Fruit fly (Drosophila melanogaster) whole organism, embryonic: Measurements from ENCODE around the gene MTF-1.
A peak's percentile ranks its signal among the peaks of the same experiment; 100 is the strongest.

Experiments used
- BEAF-32 ChIP-seq: fragments of 200-800 bp; sonication (Bioruptor generic); optimal IDR thresholded peaks from 3 replicates; lab custom pipeline; 2017; ENCODE audit warnings: missing biosample characterization, missing genetic modification characterization, mild to moderate bottlenecking, moderate library complexity, missing genetic modification reagents
- Bteb2 ChIP-seq: fragments of 200-800 bp; sonication (Bioruptor generic); optimal IDR thresholded peaks from 2 replicates; lab custom pipeline; 2016; ENCODE audit warnings: missing biosample characterization, missing genetic modification characterization
- CG1024 ChIP-seq: fragments of 200-800 bp; sonication (Bioruptor generic); IDR thresholded peaks from 2 replicates; pipeline ENCODE4 v1.3.6; 2022; ENCODE audit warnings: missing biosample characterization, missing genetic modification characterization
- CG10274 ChIP-seq: fragments of 200-800 bp; sonication (Bioruptor generic); optimal IDR thresholded peaks from 3 replicates; lab custom pipeline; 2017; ENCODE audit warnings: missing biosample characterization, mild to moderate bottlenecking, missing genetic modification characterization
- CG11085 ChIP-seq: fragments of 200-800 bp; sonication (Bioruptor generic); IDR thresholded peaks from 2 replicates; pipeline ENCODE4 v1.3.6; 2022; ENCODE audit warnings: missing biosample characterization, missing genetic modification characterization
- CG11093 ChIP-seq: fragments of 200-800 bp; sonication (Bioruptor generic); IDR thresholded peaks from 3 replicates; pipeline ENCODE4 v1.3.6; 2022; ENCODE audit warnings: missing biosample characterization, missing genetic modification characterization
- CG11456 ChIP-seq: fragments of 200-800 bp; sonication (Bioruptor generic); IDR thresholded peaks from 3 replicates; pipeline ENCODE4 v1.3.6; 2022; ENCODE audit warnings: missing biosample characterization, missing genetic modification characterization
- CG11504 ChIP-seq: fragments of 200-800 bp; sonication (Bioruptor generic); optimal IDR thresholded peaks from 3 replicates; lab custom pipeline; 2019; ENCODE audit warnings: missing biosample characterization, mild to moderate bottlenecking, missing genetic modification characterization, moderate library complexity
- CG1233 ChIP-seq: fragments of 200-800 bp; sonication (Bioruptor generic); optimal IDR thresholded peaks from 4 replicates; lab custom pipeline; 2018; ENCODE audit warnings: missing biosample characterization, mild to moderate bottlenecking, missing genetic modification characterization
- CG13296 ChIP-seq: fragments of 200-800 bp; sonication (Bioruptor generic); optimal IDR thresholded peaks from 3 replicates; lab custom pipeline; 2018; ENCODE audit warnings: missing biosample characterization, mild to moderate bottlenecking, missing genetic modification characterization
- CG14050 ChIP-seq: fragments of 200-800 bp; sonication (Bioruptor generic); IDR thresholded peaks from 3 replicates; pipeline ENCODE4 v1.3.6; 2022; ENCODE audit warnings: missing biosample characterization, missing genetic modification characterization
- CG14441 ChIP-seq: fragments of 200-800 bp; sonication (Bioruptor generic); IDR thresholded peaks from 2 replicates; pipeline ENCODE4 v1.3.6; 2022; ENCODE audit warnings: missing biosample characterization, missing genetic modification characterization
- CG14667 ChIP-seq: fragments of 200-800 bp; sonication (Bioruptor generic); IDR thresholded peaks from 2 replicates; pipeline ENCODE4 v1.3.6; 2022; ENCODE audit warnings: missing biosample characterization, missing genetic modification characterization
- CG15479 ChIP-seq: fragments of 200-800 bp; sonication (Bioruptor generic); optimal IDR thresholded peaks from 3 replicates; lab custom pipeline; 2019; ENCODE audit warnings: missing biosample characterization, mild to moderate bottlenecking, missing genetic modification characterization, moderate library complexity
- CG18011 ChIP-seq: fragments of 200-800 bp; sonication (Bioruptor generic); optimal IDR thresholded peaks from 2 replicates; lab custom pipeline; 2017; ENCODE audit warnings: missing biosample characterization, missing genetic modification characterization, mild to moderate bottlenecking, moderate library complexity, missing genotype
- CG18599 ChIP-seq: fragments of 200-800 bp; sonication (Bioruptor generic); optimal IDR thresholded peaks from 3 replicates; lab custom pipeline; 2017; ENCODE audit warnings: missing biosample characterization, missing genetic modification characterization, mild to moderate bottlenecking, moderate library complexity, missing genetic modification reagents
- CG2199 ChIP-seq: fragments of 200-800 bp; sonication (Bioruptor generic); IDR thresholded peaks from 3 replicates; pipeline ENCODE4 v1.3.6; 2022; ENCODE audit warnings: missing biosample characterization, missing genetic modification characterization
- CG2712 ChIP-seq: fragments of 200-800 bp; optimal IDR thresholded peaks from 3 replicates; lab custom pipeline; 2019; ENCODE audit warnings: missing biosample characterization, mild to moderate bottlenecking, missing genetic modification characterization, moderate library complexity
- CG30403 ChIP-seq: fragments of 200-800 bp; sonication (Bioruptor generic); optimal IDR thresholded peaks from 3 replicates; lab custom pipeline; 2016; ENCODE audit warnings: missing biosample characterization, missing genetic modification characterization
- CG33557 ChIP-seq: fragments of 200-800 bp; sonication (Bioruptor generic); optimal IDR thresholded peaks from 2 replicates; lab custom pipeline; 2019; ENCODE audit warnings: missing biosample characterization, mild to moderate bottlenecking, missing genetic modification characterization, moderate library complexity
- CG3838 ChIP-seq: fragments of 200-800 bp; sonication (Bioruptor generic); optimal IDR thresholded peaks from 3 replicates; lab custom pipeline; 2016; ENCODE audit warnings: missing biosample characterization, missing genetic modification characterization
- CG7963 ChIP-seq: fragments of 200-800 bp; sonication (Bioruptor generic); IDR thresholded peaks from 3 replicates; pipeline ENCODE4 v1.3.6; 2022; ENCODE audit warnings: missing biosample characterization, missing genetic modification characterization; ENCODE audit not compliant: partially characterized antibody
- CG8944 ChIP-seq: fragments of 200-800 bp; sonication (Bioruptor generic); optimal IDR thresholded peaks from 3 replicates; lab custom pipeline; 2016; ENCODE audit warnings: missing biosample characterization, missing genetic modification characterization
- CG9797 ChIP-seq: fragments of 200-800 bp; sonication (Bioruptor generic); optimal IDR thresholded peaks from 3 replicates; lab custom pipeline; 2018; ENCODE audit warnings: missing biosample characterization, mild to moderate bottlenecking, missing genetic modification characterization
- CG9817 ChIP-seq: fragments of 200-800 bp; sonication (Bioruptor generic); optimal IDR thresholded peaks from 2 replicates; lab custom pipeline; 2018; ENCODE audit warnings: missing biosample characterization, mild to moderate bottlenecking, missing genetic modification characterization, moderate library complexity
- D ChIP-seq, 2 experiments: fragments of 200-800 bp in 1 of 2; fragments of >200 bp in 1 of 2; sonication (Bioruptor generic) in 1 of 2; optimal IDR thresholded peaks; 2 replicates in 1 of 2; 3 replicates in 1 of 2; lab custom pipeline; 2017; ENCODE audit warnings: mild to moderate bottlenecking in 1 of 2, missing biosample characterization in 1 of 2, missing genetic modification characterization in 1 of 2, missing genetic modification reagents in 1 of 2
- D19B ChIP-seq: fragments of 200-800 bp; sonication (Bioruptor generic); optimal IDR thresholded peaks from 2 replicates; lab custom pipeline; 2017; ENCODE audit warnings: missing biosample characterization, mild to moderate bottlenecking, missing genetic modification characterization
- Doc3 ChIP-seq: fragments of 200-800 bp; sonication (Bioruptor generic); IDR thresholded peaks from 3 replicates; pipeline ENCODE4 v1.3.6; 2022; ENCODE audit warnings: missing biosample characterization, missing genetic modification characterization; ENCODE audit not compliant: partially characterized antibody
- MESR4 ChIP-seq: fragments of 200-800 bp; sonication (Bioruptor generic); optimal IDR thresholded peaks from 2 replicates; lab custom pipeline; 2018; ENCODE audit warnings: missing biosample characterization, mild to moderate bottlenecking, missing genetic modification characterization, moderate library complexity
- Myb ChIP-seq: fragments of 200-800 bp; sonication (Bioruptor generic); optimal IDR thresholded peaks from 2 replicates; lab custom pipeline; 2016; ENCODE audit warnings: missing biosample characterization, missing genetic modification characterization
- Oaz ChIP-seq: fragments of 200-800 bp; sonication (Bioruptor generic); IDR thresholded peaks from 2 replicates; pipeline ENCODE4 v1.3.6; 2022; ENCODE audit warnings: missing biosample characterization, missing genetic modification characterization
- Oli ChIP-seq: fragments of 200-800 bp; sonication (Bioruptor generic); optimal IDR thresholded peaks from 2 replicates; lab custom pipeline; 2018; ENCODE audit warnings: missing biosample characterization, mild to moderate bottlenecking, missing genetic modification characterization, moderate library complexity
- Poxn ChIP-seq: fragments of 200-800 bp; sonication (Bioruptor generic); IDR thresholded peaks from 2 replicates; pipeline ENCODE4 v1.3.6; 2022; ENCODE audit warnings: missing biosample characterization, missing genetic modification characterization
- TFAM ChIP-seq: fragments of 200-800 bp; sonication (Bioruptor generic); optimal IDR thresholded peaks from 2 replicates; lab custom pipeline; 2017; ENCODE audit warnings: missing biosample characterization, missing genetic modification characterization, inconsistent platforms
- Xrp1 ChIP-seq: fragments of 200-800 bp; sonication (Bioruptor generic); IDR thresholded peaks from 2 replicates; pipeline ENCODE4 v1.3.6; 2022; ENCODE audit warnings: missing biosample characterization, missing genetic modification characterization
- amos ChIP-seq: fragments of 200-800 bp; sonication (Bioruptor generic); IDR thresholded peaks from 2 replicates; pipeline ENCODE4 v1.3.6; 2022; ENCODE audit warnings: missing biosample characterization, missing genetic modification characterization; ENCODE audit not compliant: partially characterized antibody
- cas ChIP-seq: fragments of 200-800 bp; sonication (Bioruptor generic); IDR thresholded peaks from 2 replicates; pipeline ENCODE4 v1.3.6; 2022; ENCODE audit warnings: missing biosample characterization, missing genetic modification characterization
- cg ChIP-seq: fragments of 200-800 bp; sonication (Bioruptor generic); optimal IDR thresholded peaks from 3 replicates; lab custom pipeline; 2019; ENCODE audit warnings: missing biosample characterization, mild to moderate bottlenecking, missing genetic modification characterization, moderate library complexity
- crol ChIP-seq: fragments of 200-800 bp; sonication (Bioruptor generic); IDR thresholded peaks from 2 replicates; pipeline ENCODE4 v1.3.6; 2022; ENCODE audit warnings: missing biosample characterization, missing genetic modification characterization
- dimm ChIP-seq: fragments of 200-800 bp; sonication (Bioruptor generic); IDR thresholded peaks from 2 replicates; pipeline ENCODE4 v1.3.6; 2022; ENCODE audit warnings: missing biosample characterization, missing genetic modification characterization
- en ChIP-seq: fragments of 200-800 bp; sonication (Bioruptor generic); optimal IDR thresholded peaks from 2 replicates; lab custom pipeline; 2016; ENCODE audit warnings: missing biosample characterization, missing genetic modification characterization
- eve ChIP-seq, 2 experiments: fragments of >200 bp; optimal IDR thresholded peaks; 2 replicates each; lab custom pipeline; 2017; ENCODE audit warnings: missing biosample characterization in 2 of 2, missing genetic modification characterization in 2 of 2
- fu2 ChIP-seq: fragments of 200-800 bp; sonication (Bioruptor generic); optimal IDR thresholded peaks from 2 replicates; lab custom pipeline; 2016; ENCODE audit warnings: missing biosample characterization, missing genetic modification characterization
- grn ChIP-seq: fragments of 200-800 bp; sonication (Bioruptor generic); optimal IDR thresholded peaks from 3 replicates; lab custom pipeline; 2017; ENCODE audit warnings: missing biosample characterization, missing genetic modification characterization
- insv ChIP-seq, 2 experiments: fragments of 200-800 bp; sonication (Bioruptor generic); optimal IDR thresholded peaks; 3 replicates each; lab custom pipeline; 2016 to 2018; ENCODE audit warnings: missing biosample characterization in 2 of 2, missing genetic modification characterization in 2 of 2
- pb ChIP-seq: fragments of 200-800 bp; sonication (Bioruptor generic); optimal IDR thresholded peaks from 3 replicates; lab custom pipeline; 2016; ENCODE audit warnings: missing biosample characterization, missing genetic modification characterization
- repo ChIP-seq: fragments of 200-800 bp; sonication (Bioruptor generic); optimal IDR thresholded peaks from 2 replicates; lab custom pipeline; 2016; ENCODE audit warnings: missing biosample characterization, missing genetic modification characterization
- sisA ChIP-seq: fragments of 200-800 bp; sonication (Bioruptor generic); IDR thresholded peaks from 2 replicates; pipeline ENCODE4 v1.3.6; 2022; ENCODE audit warnings: missing biosample characterization, missing genetic modification characterization
- vnd ChIP-seq: fragments of 200-800 bp; sonication (Bioruptor generic); IDR thresholded peaks from 3 replicates; pipeline ENCODE4 v1.3.6; 2022; ENCODE audit warnings: missing biosample characterization, missing genetic modification characterization; ENCODE audit not compliant: partially characterized antibody

MTF-1 gene

dm6 chr3L:9462247-9462769 lies 32.2 kb downstream of the MTF-1 start (continued):
- TF ChIP-seq CG11456 (GFP tag; lab: Robert Waterston, UW) (no peak), CG14667 (GFP tag; lab: Robert Waterston, UW) (0 out of 2 replicates have a peak, but pooled peaks have one; percentile 22), CG11504 (tag; lab: Kevin White, UChicago) (peak; percentile 92), TFAM (GFP tag; lab: Kevin White, UChicago) (peak; percentile 50), CG2712 (tag; lab: Kevin White, UChicago) (peak; percentile 96), repo (GFP tag; lab: Kevin White, UChicago) (peak; percentile 34), CG9817 (tag; lab: Kevin White, UChicago) (peak; percentile 79), pb (GFP tag; lab: Kevin White, UChicago) (peak; percentile 40), BEAF-32 (no peak), Xrp1 (GFP tag; lab: Robert Waterston, UW) (peak; percentile 89), CG10274 (GFP tag; lab: Kevin White, UChicago) (peak; percentile 51), insv (GFP tag; optimal IDR thresholded peaks at IDR 0.05; lab: Kevin White, UChicago) (peak in 1 of 2 experiments; percentile 63), CG14050 (GFP tag; lab: Robert Waterston, UW) (peak; percentile 54; the same call in 1 of the 3 replicates), Bteb2 (GFP tag; lab: Kevin White, UChicago) (peak; percentile 76), CG30403 (GFP tag; lab: Kevin White, UChicago) (peak; percentile 93), vnd (GFP tag; lab: Robert Waterston, UW) (no peak), Oli (tag; lab: Kevin White, UChicago) (peak; percentile 87), fu2 (GFP tag; lab: Kevin White, UChicago) (peak; percentile 18), crol (GFP tag; lab: Robert Waterston, UW) (no peak; the same call in 1 of the 2 replicates), en (peak; percentile 71), dimm (GFP tag; lab: Robert Waterston, UW) (no peak), CG15479 (GFP tag; lab: Kevin White, UChicago) (peak; percentile 76), CG2199 (GFP tag; lab: Robert Waterston, UW) (peak; percentile 90; the same call in 2 of the 3 replicates), Doc3 (GFP tag; lab: Robert Waterston, UW) (no peak; the same call in 2 of the 3 replicates), CG1024 (GFP tag; lab: Robert Waterston, UW) (peak; percentile 9; the same call in 1 of the 2 replicates), CG11093 (GFP tag; lab: Robert Waterston, UW) (0 out of 3 replicates have a peak, but pooled peaks have one; percentile 26), CG18011 (GFP tag; lab: Kevin White, UChicago) (peak; percentile 52), CG9797 (GFP tag; lab: Kevin White, UChicago) (peak; percentile 4), Oaz (peak; percentile 59), CG1233 (GFP tag; lab: Kevin White, UChicago) (peak; percentile 77), MESR4 (peak; percentile 18), CG33557 (peak; percentile 92), sisA (GFP tag; lab: Robert Waterston, UW) (peak; percentile 48; the same call in 1 of the 2 replicates), CG18599 (peak; percentile 93), cas (0 out of 2 replicates have a peak, but pooled peaks have one; percentile 37), CG14441 (peak; percentile 42; the same call in 1 of the 2 replicates), grn (GFP tag; lab: Kevin White, UChicago) (no peak), cg (GFP tag; lab: Kevin White, UChicago) (no peak), CG7963 (GFP tag; lab: Robert Waterston, UW) (no peak), D (optimal IDR thresholded peaks at IDR 0.05; lab: Kevin White, UChicago) (no peak), D (GFP tag; optimal IDR thresholded peaks at IDR 0.05; lab: Kevin White, UChicago) (peak; percentile 91), Myb (GFP tag; lab: Kevin White, UChicago) (peak; percentile 4), CG8944 (GFP tag; lab: Kevin White, UChicago) (peak; percentile 51), CG3838 (GFP tag; lab: Kevin White, UChicago) (peak; percentile 24), CG11085 (peak; percentile 45; the same call in 1 of the 2 replicates), eve (GFP tag; optimal IDR thresholded peaks at IDR 0.05; lab: Kevin White, UChicago) (no peak), Poxn (no peak), D19B (GFP tag; lab: Kevin White, UChicago) (peak; percentile 72), CG13296 (GFP tag; lab: Kevin White, UChicago) (peak; percentile 93), amos (GFP tag; lab: Robert Waterston, UW) (no peak)
